Worm (Caenorhabditis elegans) whole organism, L1 larva: ENCODE results near the gene adm-2.

Experiments
- C04F5.9 ChIP-seq: sonication (generic microtip); optimal IDR thresholded peaks from 2 replicates; lab custom pipeline; 2016; ENCODE audit warnings: missing genetic modification characterization, missing compliant biosample characterization
- C34B4.2 ChIP-seq: sonication (generic microtip); optimal IDR thresholded peaks from 2 replicates; lab custom pipeline; 2017; ENCODE audit warnings: mild to moderate bottlenecking, missing genetic modification characterization, missing compliant biosample characterization
- F16B12.6 ChIP-seq: fragments of 150-350 bp; optimal IDR thresholded peaks from 2 replicates; lab custom pipeline; 2014; ENCODE audit warnings: missing biosample characterization, missing genetic modification characterization
- Y116A8C.19 ChIP-seq: sonication (generic microtip); optimal IDR thresholded peaks from 2 replicates; lab custom pipeline; 2016; ENCODE audit warnings: missing compliant biosample characterization, missing genetic modification characterization, borderline replicate concordance
- aly-2 ChIP-seq: fragments of 150-350 bp; optimal IDR thresholded peaks from 2 replicates; lab custom pipeline; 2014; ENCODE audit warnings: missing biosample characterization, missing genetic modification characterization
- blmp-1 ChIP-seq: fragments of 150-350 bp; optimal IDR thresholded peaks from 2 replicates; lab custom pipeline; 2014; ENCODE audit warnings: missing biosample characterization, missing genetic modification characterization
- ceh-63 ChIP-seq: fragments of 200-800 bp; sonication (Bioruptor generic); optimal IDR thresholded peaks from 2 replicates; lab custom pipeline; 2018; ENCODE audit warnings: mild to moderate bottlenecking, missing genetic modification characterization, missing compliant biosample characterization
- ceh-82 ChIP-seq, 3 experiments: fragments of 150-350 bp in 1 of 3; sonication (generic microtip) in 2 of 3; optimal IDR thresholded peaks; 2 replicates each; lab custom pipeline; 2014 to 2017; ENCODE audit warnings: missing biosample characterization in 3 of 3, missing genetic modification characterization in 3 of 3
- ces-1 ChIP-seq: fragments of 150-350 bp; optimal IDR thresholded peaks from 2 replicates; lab custom pipeline; 2014; ENCODE audit warnings: missing biosample characterization, missing genetic modification reagents, missing genetic modification characterization
- dsc-1 ChIP-seq: sonication (generic microtip); optimal IDR thresholded peaks from 2 replicates; lab custom pipeline; 2016; ENCODE audit warnings: mild to moderate bottlenecking, missing genetic modification characterization, missing compliant biosample characterization
- elt-2 ChIP-seq: sonication (generic microtip); optimal IDR thresholded peaks from 2 replicates; lab custom pipeline; 2016; ENCODE audit warnings: missing genetic modification characterization, mild to moderate bottlenecking, inconsistent platforms, missing compliant biosample characterization, missing genetic modification reagents
- ets-5 ChIP-seq: fragments of 200-800 bp; sonication (Bioruptor generic); IDR thresholded peaks from 2 replicates; pipeline ENCODE4 v1.3.6; 2022; ENCODE audit warnings: missing genetic modification characterization, missing compliant biosample characterization
- fkh-10 ChIP-seq: sonication (generic microtip); optimal IDR thresholded peaks from 2 replicates; lab custom pipeline; 2017; ENCODE audit warnings: missing biosample characterization, missing genetic modification reagents, missing genetic modification characterization
- fos-1 ChIP-seq: fragments of 150-350 bp; optimal IDR thresholded peaks from 2 replicates; lab custom pipeline; 2014; ENCODE audit warnings: missing biosample characterization, missing genetic modification characterization
- grh-1 ChIP-seq: fragments of 200-800 bp; sonication (Bioruptor generic); IDR thresholded peaks from 2 replicates; pipeline ENCODE4 v1.3.6; 2022; ENCODE audit warnings: missing genetic modification reagents, missing genetic modification characterization, missing compliant biosample characterization
- hlh-17 ChIP-seq: fragments of 200-800 bp; sonication (Bioruptor generic); optimal IDR thresholded peaks from 2 replicates; lab custom pipeline; 2018; ENCODE audit warnings: missing genetic modification characterization, mild to moderate bottlenecking, missing compliant biosample characterization, moderate library complexity, borderline replicate concordance
- hpl-2 ChIP-seq: fragments of 150-350 bp; optimal IDR thresholded peaks from 2 replicates; lab custom pipeline; 2014; ENCODE audit warnings: missing biosample characterization, missing genetic modification reagents, missing genetic modification characterization
- lin-14 ChIP-seq: fragments of 200-800 bp; sonication (Bioruptor generic); optimal IDR thresholded peaks from 2 replicates; lab custom pipeline; 2018; ENCODE audit warnings: mild to moderate bottlenecking, missing genetic modification characterization, moderate library complexity, missing compliant biosample characterization
- lin-39 ChIP-seq: fragments of 150-350 bp; optimal IDR thresholded peaks from 2 replicates; lab custom pipeline; 2014; ENCODE audit warnings: missing biosample characterization, missing genetic modification reagents, missing genetic modification characterization
- lsy-2 ChIP-seq, 2 experiments: fragments of 150-350 bp; optimal IDR thresholded peaks; 2 replicates each; lab custom pipeline; 2014; ENCODE audit warnings: missing biosample characterization in 2 of 2, missing genetic modification characterization in 2 of 2
- mab-9 ChIP-seq: fragments of 200-800 bp; sonication (Bioruptor generic); IDR thresholded peaks from 2 replicates; pipeline ENCODE4 v1.3.6; 2022; ENCODE audit warnings: missing genetic modification reagents, missing genetic modification characterization, missing compliant biosample characterization
- mdl-1 ChIP-seq, 2 experiments: fragments of 150-350 bp; optimal IDR thresholded peaks; 2 replicates each; lab custom pipeline; 2014 to 2017; ENCODE audit warnings: missing biosample characterization in 2 of 2, missing genetic modification characterization in 2 of 2, inconsistent platforms in 1 of 2
- mef-2 ChIP-seq: fragments of 150-350 bp; optimal IDR thresholded peaks from 2 replicates; lab custom pipeline; 2014; ENCODE audit warnings: missing biosample characterization, missing genetic modification characterization
- nhr-12 ChIP-seq: sonication (generic microtip); optimal IDR thresholded peaks from 2 replicates; lab custom pipeline; 2017; ENCODE audit warnings: missing biosample characterization, missing genetic modification characterization
- nhr-19 ChIP-seq: fragments of 200-800 bp; sonication (Bioruptor generic); conservative IDR thresholded peaks from 2 replicates; pipeline ENCODE4 v1.3.6; 2022; ENCODE audit warnings: missing genetic modification characterization, missing compliant biosample characterization
- nhr-20 ChIP-seq: sonication (generic microtip); optimal IDR thresholded peaks from 2 replicates; lab custom pipeline; 2016; ENCODE audit warnings: mild to moderate bottlenecking, missing genetic modification characterization, missing compliant biosample characterization
- nhr-237 ChIP-seq: fragments of 150-350 bp; optimal IDR thresholded peaks from 2 replicates; lab custom pipeline; 2014; ENCODE audit warnings: missing biosample characterization, missing genetic modification characterization
- nhr-28 ChIP-seq: fragments of 150-350 bp; optimal IDR thresholded peaks from 2 replicates; lab custom pipeline; 2014; ENCODE audit warnings: missing biosample characterization, missing genetic modification characterization
- nhr-71 ChIP-seq: sonication (generic microtip); optimal IDR thresholded peaks from 2 replicates; lab custom pipeline; 2016; ENCODE audit warnings: mild to moderate bottlenecking, missing genetic modification characterization, moderate library complexity, missing compliant biosample characterization
- nhr-76 ChIP-seq: sonication (generic microtip); optimal IDR thresholded peaks from 2 replicates; lab custom pipeline; 2017; ENCODE audit warnings: missing biosample characterization, missing genetic modification characterization
- nhr-90 ChIP-seq: sonication (generic microtip); optimal IDR thresholded peaks from 2 replicates; lab custom pipeline; 2016; ENCODE audit warnings: mild to moderate bottlenecking, missing genetic modification characterization, missing compliant biosample characterization; ENCODE audit not compliant: poor library complexity
- rnt-1 ChIP-seq: sonication (generic microtip); optimal IDR thresholded peaks from 2 replicates; lab custom pipeline; 2016; ENCODE audit warnings: mild to moderate bottlenecking, missing genetic modification characterization, moderate library complexity, missing compliant biosample characterization
- skn-1 ChIP-seq: fragments of 150-350 bp; optimal IDR thresholded peaks from 2 replicates; lab custom pipeline; 2014; ENCODE audit warnings: missing biosample characterization, missing genetic modification characterization
- snpc-4 ChIP-seq: fragments of 150-350 bp; optimal IDR thresholded peaks from 2 replicates; lab custom pipeline; 2014; ENCODE audit warnings: missing biosample characterization, missing genetic modification characterization
- snu-23 ChIP-seq: sonication (generic microtip); optimal IDR thresholded peaks from 2 replicates; lab custom pipeline; 2016; ENCODE audit warnings: missing genetic modification characterization, missing compliant biosample characterization
- swsn-7 ChIP-seq: sonication (generic microtip); optimal IDR thresholded peaks from 2 replicates; lab custom pipeline; 2016; ENCODE audit warnings: missing genetic modification characterization, missing compliant biosample characterization
- tbx-2 ChIP-seq: sonication (generic microtip); optimal IDR thresholded peaks from 2 replicates; lab custom pipeline; 2016; ENCODE audit warnings: missing genetic modification characterization, missing compliant biosample characterization
- unc-130 ChIP-seq: fragments of 150-350 bp; optimal IDR thresholded peaks from 2 replicates; lab custom pipeline; 2017; ENCODE audit warnings: missing biosample characterization, missing genetic modification characterization, inconsistent platforms
- unc-30 ChIP-seq: sonication (generic microtip); optimal IDR thresholded peaks from 2 replicates; lab custom pipeline; 2017; ENCODE audit warnings: missing biosample characterization, missing genetic modification characterization
- unc-86 ChIP-seq: sonication (generic microtip); optimal IDR thresholded peaks from 2 replicates; lab custom pipeline; 2016; ENCODE audit warnings: missing genetic modification characterization, missing compliant biosample characterization
- unc-98 ChIP-seq: fragments of 200-800 bp; sonication (Bioruptor generic); IDR thresholded peaks from 2 replicates; pipeline ENCODE4 v1.3.6; 2022; ENCODE audit warnings: missing genetic modification characterization, missing compliant biosample characterization
- zip-4 ChIP-seq: fragments of 200-800 bp; sonication (Bioruptor generic); optimal IDR thresholded peaks from 2 replicates; lab custom pipeline; 2018; ENCODE audit warnings: mild to moderate bottlenecking, missing genetic modification characterization, moderate library complexity, missing compliant biosample characterization
- ztf-11 ChIP-seq, 2 experiments: sonication (generic microtip); optimal IDR thresholded peaks; 2 replicates each; lab custom pipeline; 2016 to 2017; ENCODE audit warnings: missing genetic modification characterization in 2 of 2, missing biosample characterization in 1 of 2, missing compliant biosample characterization in 1 of 2

The adm-2 gene

DNA sequence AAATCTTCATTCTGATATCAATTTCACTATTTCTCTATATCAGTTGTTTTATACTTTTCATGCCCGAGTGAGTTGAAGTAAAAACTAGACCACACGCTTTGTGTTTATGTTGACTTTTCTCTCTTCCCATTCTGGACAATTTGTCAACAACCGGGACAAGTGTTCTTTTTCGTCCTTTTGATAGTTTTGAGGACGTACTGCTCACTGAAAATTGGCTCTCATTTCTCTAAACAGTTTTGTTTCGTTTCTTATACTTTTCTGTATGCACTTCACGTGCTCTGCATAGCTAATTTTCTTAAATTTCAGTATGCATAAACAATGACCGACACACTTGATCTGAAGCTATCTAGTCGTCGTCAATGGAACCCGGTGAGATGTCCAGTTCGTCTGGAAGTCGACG, at the start of gene adm-2:
Gene adm-2, plus strand, starts transcription at position 301 of the 400 bp plus-strand sequence.
- no peak for TF ChIP-seq grh-1
- no peak for TF ChIP-seq nhr-237 (tag; lab: Kevin White, UChicago)
- no peak for TF ChIP-seq hpl-2 (GFP tag; lab: Kevin White, UChicago)
- TF ChIP-seq unc-98 (GFP tag; lab: Robert Waterston, UW) = no peak
- no peak for TF ChIP-seq nhr-12
- TF ChIP-seq C04F5.9 (tag; lab: Kevin White, UChicago) = no peak
- TF ChIP-seq lin-39 (tag; lab: Kevin White, UChicago) = no peak
- no peak for TF ChIP-seq lsy-2 (tag; optimal IDR thresholded peaks at IDR 0.05; lab: Kevin White, UChicago)
- TF ChIP-seq ces-1 = no peak
- TF ChIP-seq nhr-19 (GFP tag; lab: Robert Waterston, UW) = no peak
- no peak for TF ChIP-seq nhr-71 (tag; lab: Kevin White, UChicago)
- no peak for TF ChIP-seq ztf-11 (tag; optimal IDR thresholded peaks at IDR 0.05; lab: Kevin White, UChicago)
- no peak for TF ChIP-seq zip-4
- TF ChIP-seq aly-2 (tag; lab: Kevin White, UChicago) = no peak
- TF ChIP-seq ets-5 (GFP tag; lab: Robert Waterston, UW) = no peak
- no peak for TF ChIP-seq ceh-82 (tag; optimal IDR thresholded peaks at IDR 0.05; lab: Kevin White, UChicago)
- TF ChIP-seq unc-86 = no peak
- no peak for TF ChIP-seq nhr-76 (tag; lab: Kevin White, UChicago)
- TF ChIP-seq unc-30 (tag; lab: Kevin White, UChicago) = no peak
- TF ChIP-seq dsc-1 (tag; lab: Kevin White, UChicago) = no peak

DNA sequence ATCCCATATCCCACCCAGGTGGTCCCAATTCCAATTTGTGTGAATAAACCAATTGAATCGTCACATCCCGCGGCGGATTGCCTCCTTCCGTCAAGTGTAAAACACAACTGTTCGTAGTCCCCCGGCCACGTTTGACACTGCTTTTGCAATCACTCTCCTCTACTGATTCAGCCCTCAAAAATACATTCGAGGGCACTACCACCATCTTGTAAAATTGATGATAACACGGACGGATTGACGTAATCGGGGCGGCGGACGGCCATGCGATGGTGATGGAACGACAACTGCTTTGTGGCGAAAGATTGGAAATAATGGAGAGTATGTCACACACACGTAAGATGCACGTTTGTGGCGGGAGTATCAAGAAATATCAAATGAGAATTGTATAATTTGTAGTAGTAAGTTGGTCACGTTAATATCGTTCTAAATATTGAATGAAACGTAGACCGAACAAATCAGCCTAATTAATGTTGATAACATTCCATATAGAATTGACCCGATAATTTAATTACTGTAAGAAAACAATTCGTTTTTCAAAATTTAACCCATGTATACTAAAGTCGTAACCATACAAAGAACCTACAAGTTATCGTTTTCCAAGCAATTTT, 49.3 kb upstream of the adm-2 start:
- peak; percentile 42 for TF ChIP-seq snu-23 (GFP tag; lab: Kevin White, UChicago)
- TF ChIP-seq fkh-10 (GFP tag; lab: Kevin White, UChicago) = no peak
- peak; percentile 83 for TF ChIP-seq rnt-1 (tag; lab: Kevin White, UChicago)
- peak; percentile 66 for TF ChIP-seq nhr-71 (tag; lab: Kevin White, UChicago)
- no peak for TF ChIP-seq mab-9 (GFP tag; lab: Robert Waterston, UW)
- TF ChIP-seq nhr-28 (tag; lab: Kevin White, UChicago) = no peak
- TF ChIP-seq unc-130 (tag; lab: Kevin White, UChicago) = peak; percentile 38
- TF ChIP-seq blmp-1 (tag; lab: Kevin White, UChicago) = no peak
- peak; percentile 21 for TF ChIP-seq nhr-20 (tag; lab: Kevin White, UChicago)
- TF ChIP-seq dsc-1 (tag; lab: Kevin White, UChicago) = no peak
- TF ChIP-seq tbx-2 (tag; lab: Kevin White, UChicago) = no peak
- TF ChIP-seq fos-1 (tag; lab: Kevin White, UChicago) = no peak
- TF ChIP-seq ceh-63 (GFP tag; lab: Kevin White, UChicago) = no peak
- no peak for TF ChIP-seq ceh-82 (tag; optimal IDR thresholded peaks at IDR 0.05; lab: Kevin White, UChicago)
- TF ChIP-seq nhr-90 = no peak
- TF ChIP-seq elt-2 (tag; lab: Kevin White, UChicago) = no peak
- no peak for TF ChIP-seq unc-98 (GFP tag; lab: Robert Waterston, UW)
- no peak for TF ChIP-seq nhr-237 (tag; lab: Kevin White, UChicago)
- TF ChIP-seq swsn-7 (tag; lab: Kevin White, UChicago) = peak; percentile 24
- TF ChIP-seq Y116A8C.19 (tag; lab: Kevin White, UChicago) = no peak
- TF ChIP-seq F16B12.6 (tag; lab: Kevin White, UChicago) = no peak
- no peak for TF ChIP-seq hlh-17 (GFP tag; lab: Kevin White, UChicago)
- TF ChIP-seq snpc-4 (tag; lab: Kevin White, UChicago) = no peak
- TF ChIP-seq skn-1 (tag; lab: Kevin White, UChicago) = peak; percentile 3
- TF ChIP-seq mdl-1 (tag; optimal IDR thresholded peaks at IDR 0.05; lab: Kevin White, UChicago) = peak in 1 of 2 experiments; percentile 3
- peak; percentile 37 for TF ChIP-seq nhr-19 (GFP tag; lab: Robert Waterston, UW)
- TF ChIP-seq mef-2 (tag; lab: Kevin White, UChicago) = no peak
- no peak for TF ChIP-seq C34B4.2 (tag; lab: Kevin White, UChicago)
- TF ChIP-seq lsy-2 (tag; optimal IDR thresholded peaks at IDR 0.05; lab: Kevin White, UChicago) = peak in 1 of 2 experiments; percentile 21
- TF ChIP-seq lin-14 (GFP tag; lab: Kevin White, UChicago) = peak; percentile 87
